Fruit fly (Drosophila melanogaster) whole organism, embryonic: ENCODE measurements around the gene RpS3.

Experiments used
- BEAF-32 ChIP-seq: fragments of 200-800 bp; sonication (Bioruptor generic); optimal IDR thresholded peaks from 3 replicates; lab custom pipeline; 2017; ENCODE audit warnings: missing biosample characterization, missing genetic modification characterization, mild to moderate bottlenecking, moderate library complexity, missing genetic modification reagents
- Bdp1 ChIP-seq: fragments of 200-800 bp; sonication (Bioruptor generic); optimal IDR thresholded peaks from 3 replicates; lab custom pipeline; 2016; ENCODE audit warnings: missing biosample characterization, missing genetic modification characterization
- CG12769 ChIP-seq: fragments of 200-800 bp; sonication (Bioruptor generic); optimal IDR thresholded peaks from 2 replicates; lab custom pipeline; 2019; ENCODE audit warnings: missing biosample characterization, mild to moderate bottlenecking, missing genetic modification characterization, moderate library complexity
- CG1529 ChIP-seq: fragments of 200-800 bp; sonication (Bioruptor generic); optimal IDR thresholded peaks from 3 replicates; lab custom pipeline; 2018; ENCODE audit warnings: missing biosample characterization, missing genetic modification characterization
- CG15514 ChIP-seq: fragments of 200-800 bp; sonication (Bioruptor generic); optimal IDR thresholded peaks from 3 replicates; lab custom pipeline; 2017; ENCODE audit warnings: missing biosample characterization, missing genetic modification characterization, mild to moderate bottlenecking, moderate library complexity, missing genetic modification reagents
- CG16779 ChIP-seq: fragments of 200-800 bp; sonication (Bioruptor generic); IDR thresholded peaks from 2 replicates; pipeline ENCODE4 v1.3.6; 2022; ENCODE audit warnings: missing biosample characterization, missing genetic modification characterization
- CG2120 ChIP-seq: fragments of 200-800 bp; sonication (Bioruptor generic); optimal IDR thresholded peaks from 3 replicates; lab custom pipeline; 2016; ENCODE audit warnings: missing biosample characterization, missing genetic modification characterization
- CG2199 ChIP-seq: fragments of 200-800 bp; sonication (Bioruptor generic); IDR thresholded peaks from 3 replicates; pipeline ENCODE4 v1.3.6; 2022; ENCODE audit warnings: missing biosample characterization, missing genetic modification characterization
- CG32772 ChIP-seq: fragments of 200-800 bp; sonication (Bioruptor generic); IDR thresholded peaks from 2 replicates; pipeline ENCODE4 v1.3.6; 2022; ENCODE audit warnings: missing biosample characterization, missing genetic modification characterization
- CG3281 ChIP-seq: fragments of 200-800 bp; sonication (Bioruptor generic); optimal IDR thresholded peaks from 3 replicates; lab custom pipeline; 2017; ENCODE audit warnings: missing biosample characterization, mild to moderate bottlenecking, missing genetic modification characterization
- CG42726 ChIP-seq: fragments of 200-800 bp; sonication (Bioruptor generic); IDR thresholded peaks from 2 replicates; pipeline ENCODE4 v1.3.6; 2022; ENCODE audit warnings: missing biosample characterization, missing genetic modification characterization; ENCODE audit not compliant: partially characterized antibody
- CG4404 ChIP-seq: fragments of 200-800 bp; sonication (Bioruptor generic); IDR thresholded peaks from 2 replicates; pipeline ENCODE4 v1.3.6; 2022; ENCODE audit warnings: missing biosample characterization, missing genetic modification characterization
- CG5180 ChIP-seq: fragments of 200-800 bp; sonication (Bioruptor generic); optimal IDR thresholded peaks from 3 replicates; lab custom pipeline; 2017; ENCODE audit warnings: missing biosample characterization, missing genetic modification characterization, mild to moderate bottlenecking, moderate library complexity, missing genetic modification reagents
- CG5245 ChIP-seq: fragments of 200-800 bp; sonication (Bioruptor generic); optimal IDR thresholded peaks from 3 replicates; lab custom pipeline; 2016; ENCODE audit warnings: missing biosample characterization, missing genetic modification characterization
- CG6689 ChIP-seq: fragments of 200-800 bp; sonication (Bioruptor generic); IDR thresholded peaks from 2 replicates; pipeline ENCODE4 v1.3.6; 2022; ENCODE audit warnings: missing biosample characterization, missing genetic modification characterization
- CG6813 ChIP-seq: fragments of 200-800 bp; sonication (Bioruptor generic); optimal IDR thresholded peaks from 2 replicates; lab custom pipeline; 2017; ENCODE audit warnings: missing biosample characterization, missing genetic modification characterization, mild to moderate bottlenecking, moderate library complexity, missing genetic modification reagents
- CG8944 ChIP-seq: fragments of 200-800 bp; sonication (Bioruptor generic); optimal IDR thresholded peaks from 3 replicates; lab custom pipeline; 2016; ENCODE audit warnings: missing biosample characterization, missing genetic modification characterization
- CG9609 ChIP-seq: fragments of 200-800 bp; sonication (Bioruptor generic); optimal IDR thresholded peaks from 3 replicates; lab custom pipeline; 2016; ENCODE audit warnings: missing biosample characterization, missing genetic modification characterization
- CG9876 ChIP-seq: fragments of 200-800 bp; sonication (Bioruptor generic); optimal IDR thresholded peaks from 2 replicates; lab custom pipeline; 2016; ENCODE audit warnings: missing biosample characterization, missing genetic modification characterization
- CG9932 ChIP-seq: fragments of 200-800 bp; sonication (Bioruptor generic); IDR thresholded peaks from 2 replicates; pipeline ENCODE4 v1.3.6; 2022; ENCODE audit warnings: missing biosample characterization, missing genetic modification characterization
- E2f1 ChIP-seq: fragments of 200-800 bp; sonication (Bioruptor generic); IDR thresholded peaks from 2 replicates; pipeline ENCODE4 v1.3.6; 2022; ENCODE audit warnings: missing biosample characterization, missing genetic modification characterization
- GATAe ChIP-seq: fragments of 200-800 bp; sonication (Bioruptor generic); conservative IDR thresholded peaks from 2 replicates; pipeline ENCODE4 v1.3.6; 2022; ENCODE audit warnings: missing biosample characterization, missing genetic modification characterization
- Gsc ChIP-seq: fragments of 200-800 bp; sonication (Bioruptor generic); IDR thresholded peaks from 2 replicates; pipeline ENCODE4 v1.3.6; 2022; ENCODE audit warnings: missing biosample characterization, missing genetic modification characterization
- H2.0 ChIP-seq: fragments of 200-800 bp; sonication (Bioruptor generic); IDR thresholded peaks from 2 replicates; pipeline ENCODE4 v1.3.6; 2022; ENCODE audit warnings: missing biosample characterization, missing genetic modification characterization
- HmgZ ChIP-seq: fragments of 200-800 bp; sonication (Bioruptor generic); optimal IDR thresholded peaks from 2 replicates; lab custom pipeline; 2018; ENCODE audit warnings: missing biosample characterization, mild to moderate bottlenecking, missing genetic modification characterization
- Mad ChIP-seq: fragments of 200-800 bp; sonication (Bioruptor generic); optimal IDR thresholded peaks from 2 replicates; lab custom pipeline; 2016; ENCODE audit warnings: missing biosample characterization, missing genetic modification characterization
- Med ChIP-seq: fragments of 200-800 bp; sonication (Bioruptor generic); peaks from one replicate; lab custom pipeline; 2016; ENCODE audit warnings: missing biosample characterization, missing genetic modification characterization, mild to moderate bottlenecking, inconsistent platforms, moderate library complexity
- Side ChIP-seq: fragments of 200-800 bp; sonication (Bioruptor generic); optimal IDR thresholded peaks from 2 replicates; lab custom pipeline; 2016; ENCODE audit warnings: missing biosample characterization, missing genetic modification characterization
- ac ChIP-seq: fragments of 200-800 bp; sonication (Bioruptor generic); optimal IDR thresholded peaks from 3 replicates; lab custom pipeline; 2017; ENCODE audit warnings: missing biosample characterization, mild to moderate bottlenecking, missing genetic modification characterization
- az2 ChIP-seq: fragments of 200-800 bp; sonication (Bioruptor generic); optimal IDR thresholded peaks from 3 replicates; lab custom pipeline; 2016; ENCODE audit warnings: missing biosample characterization, missing genetic modification characterization
- bigmax ChIP-seq: fragments of 200-800 bp; sonication (Bioruptor generic); optimal IDR thresholded peaks from 2 replicates; lab custom pipeline; 2018; ENCODE audit warnings: missing biosample characterization, mild to moderate bottlenecking, missing genetic modification characterization
- caup ChIP-seq: fragments of 200-800 bp; sonication (Bioruptor generic); optimal IDR thresholded peaks from 3 replicates; lab custom pipeline; 2017; ENCODE audit warnings: missing biosample characterization, mild to moderate bottlenecking, missing genetic modification characterization, moderate library complexity; ENCODE audit not compliant: severe bottlenecking
- chif ChIP-seq, 2 experiments: fragments of 200-800 bp; sonication (Bioruptor generic); optimal IDR thresholded peaks; 3 replicates each; lab custom pipeline; 2016; ENCODE audit warnings: missing biosample characterization in 2 of 2, missing genetic modification characterization in 2 of 2
- ftz-f1 ChIP-seq: fragments of 200-800 bp; sonication (Bioruptor generic); optimal IDR thresholded peaks from 2 replicates; lab custom pipeline; 2016; ENCODE audit warnings: missing biosample characterization, missing genetic modification characterization
- ken ChIP-seq: fragments of 200-800 bp; sonication (Bioruptor generic); IDR thresholded peaks from 3 replicates; pipeline ENCODE4 v1.3.6; 2022; ENCODE audit warnings: missing biosample characterization, missing genetic modification characterization
- lilli ChIP-seq: fragments of 200-800 bp; sonication (Bioruptor generic); optimal IDR thresholded peaks from 3 replicates; lab custom pipeline; 2016; ENCODE audit warnings: missing biosample characterization, missing genetic modification characterization
- mam ChIP-seq: fragments of 200-800 bp; sonication (Bioruptor generic); optimal IDR thresholded peaks from 3 replicates; lab custom pipeline; 2016; ENCODE audit warnings: missing biosample characterization, missing genetic modification characterization
- otp ChIP-seq: fragments of 200-800 bp; sonication (Bioruptor generic); IDR thresholded peaks from 3 replicates; pipeline ENCODE4, ENCODE4 v1.3.6; 2022; ENCODE audit warnings: missing biosample characterization, missing genetic modification characterization
- pan ChIP-seq, 4 experiments: fragments of >200 bp in 3 of 4; fragments of 200-800 bp in 1 of 4; sonication (Bioruptor generic) in 1 of 4; optimal IDR thresholded peaks in 3 of 4; IDR thresholded peaks in 1 of 4; 2 replicates each; pipeline versions ENCODE4 v1.3.6 to Lab custom; 2017 to 2022; ENCODE audit warnings: missing biosample characterization in 2 of 4, missing genetic modification characterization in 2 of 4, mixed read lengths in 1 of 4
- rib ChIP-seq: fragments of 200-800 bp; sonication (Bioruptor generic); IDR thresholded peaks from 2 replicates; pipeline ENCODE4 v1.3.6; 2022; ENCODE audit warnings: missing biosample characterization, missing genetic modification characterization
- sc ChIP-seq, 3 experiments: fragments of >200 bp in 2 of 3; fragments of 200-800 bp in 1 of 3; sonication (Bioruptor generic) in 1 of 3; optimal IDR thresholded peaks; 2 replicates in 2 of 3; 3 replicates in 1 of 3; lab custom pipeline; 2017; ENCODE audit warnings: mild to moderate bottlenecking in 1 of 3, missing biosample characterization in 1 of 3, missing genetic modification characterization in 1 of 3, missing genetic modification reagents in 1 of 3
- schlank ChIP-seq: fragments of 200-800 bp; sonication (Bioruptor generic); optimal IDR thresholded peaks from 2 replicates; lab custom pipeline; 2018; ENCODE audit warnings: missing biosample characterization, mild to moderate bottlenecking, missing genetic modification characterization
- sd ChIP-seq: fragments of 200-800 bp; sonication (Bioruptor generic); optimal IDR thresholded peaks from 3 replicates; lab custom pipeline; 2018; ENCODE audit warnings: missing biosample characterization, mild to moderate bottlenecking, missing genetic modification characterization, moderate library complexity
- sob ChIP-seq: fragments of 200-800 bp; sonication (Bioruptor generic); IDR thresholded peaks from 2 replicates; pipeline ENCODE4 v1.3.6; 2022; ENCODE audit warnings: missing biosample characterization, missing genetic modification characterization
- tin ChIP-seq: fragments of 200-800 bp; sonication (Bioruptor generic); optimal IDR thresholded peaks from 3 replicates; lab custom pipeline; 2016; ENCODE audit warnings: missing biosample characterization, missing genetic modification characterization
- tio ChIP-seq: fragments of 200-800 bp; sonication (Bioruptor generic); optimal IDR thresholded peaks from 2 replicates; lab custom pipeline; 2017; ENCODE audit warnings: missing biosample characterization, missing genetic modification characterization, inconsistent platforms
- vnd ChIP-seq: fragments of 200-800 bp; sonication (Bioruptor generic); IDR thresholded peaks from 3 replicates; pipeline ENCODE4 v1.3.6; 2022; ENCODE audit warnings: missing biosample characterization, missing genetic modification characterization; ENCODE audit not compliant: partially characterized antibody

The RpS3 gene

dm6 chr3R:23331280-23331679, 27.3 kb upstream of the RpS3 start (continued):
- TF ChIP-seq BEAF-32 (no peak), schlank (tag; lab: Kevin White, UChicago) (no peak), Mad (GFP tag; lab: Kevin White, UChicago) (peak; percentile 53), tio (peak; percentile 22), ac (GFP tag; lab: Kevin White, UChicago) (no peak), CG6689 (GFP tag; lab: Robert Waterston, UW) (peak; percentile 12; the same call in 1 of the 2 replicates), CG4404 (GFP tag; lab: Robert Waterston, UW) (no peak)

- peak; percentile 84 for TF ChIP-seq Med (GFP tag; lab: Kevin White, UChicago)
- TF ChIP-seq CG16779 (GFP tag; lab: Robert Waterston, UW): 0 out of 2 replicates have a peak, but pooled peaks have one; percentile 39
- TF ChIP-seq vnd (GFP tag; lab: Robert Waterston, UW): 0 out of 3 replicates have a peak, but pooled peaks have one; percentile 45
- 0 out of 2 replicates have a peak, but pooled peaks have one; percentile 9 for TF ChIP-seq E2f1
- peak; percentile 88 for TF ChIP-seq GATAe (GFP tag; lab: Robert Waterston, UW)
- TF ChIP-seq tin: no peak
- peak; percentile 87 for TF ChIP-seq sd (tag; lab: Kevin White, UChicago)
- TF ChIP-seq chif (GFP tag; optimal IDR thresholded peaks at IDR 0.05; lab: Kevin White, UChicago): no peak
- no peak for TF ChIP-seq CG9876 (GFP tag; lab: Kevin White, UChicago)
- peak; percentile 53; the same call in 1 of the 2 replicates for TF ChIP-seq rib (GFP tag; lab: Robert Waterston, UW)
- TF ChIP-seq CG2120 (GFP tag; lab: Kevin White, UChicago): peak; percentile 55
- TF ChIP-seq CG12769: peak; percentile 50
- TF ChIP-seq H2.0 (GFP tag; lab: Robert Waterston, UW): 0 out of 2 replicates have a peak, but pooled peaks have one; percentile 12
- TF ChIP-seq Gsc (GFP tag; lab: Robert Waterston, UW): no peak
- TF ChIP-seq sob (GFP tag; lab: Robert Waterston, UW): peak; percentile 13; the same call in 1 of the 2 replicates
- no peak for TF ChIP-seq otp
- TF ChIP-seq pan (optimal IDR thresholded peaks at IDR 0.05; lab: Kevin White, UChicago): no peak
- TF ChIP-seq pan (GFP tag; optimal IDR thresholded peaks at IDR 0.05 in 1 of 2, IDR thresholded peaks at IDR 0.05 in 1 of 2): peak in 1 of 2 experiments; percentile 39
- peak; percentile 69; the same call in 1 of the 3 replicates for TF ChIP-seq ken (GFP tag; lab: Robert Waterston, UW)
- TF ChIP-seq az2 (GFP tag; lab: Kevin White, UChicago): no peak
- peak; percentile 2 for TF ChIP-seq CG8944
- peak; percentile 82; the same call in 1 of the 3 replicates for TF ChIP-seq CG2199
- TF ChIP-seq CG42726 (GFP tag; lab: Robert Waterston, UW): no peak
- 0 out of 2 replicates have a peak, but pooled peaks have one; percentile 10 for TF ChIP-seq CG6689 (GFP tag; lab: Robert Waterston, UW)
- peak; percentile 20 for TF ChIP-seq CG15514 (GFP tag; lab: Kevin White, UChicago)
- peak; percentile 68 for TF ChIP-seq ftz-f1 (GFP tag; lab: Kevin White, UChicago)
- no peak for TF ChIP-seq CG5180
- TF ChIP-seq sc (optimal IDR thresholded peaks at IDR 0.05; lab: Kevin White, UChicago): no peak
- TF ChIP-seq sc (GFP tag; optimal IDR thresholded peaks at IDR 0.05; lab: Kevin White, UChicago): no peak
- TF ChIP-seq CG6813: no peak
- TF ChIP-seq Bdp1 (GFP tag; lab: Kevin White, UChicago): no peak
- no peak for TF ChIP-seq CG32772 (GFP tag; lab: Robert Waterston, UW)
- 0 out of 2 replicates have a peak, but pooled peaks have one; percentile 17 for TF ChIP-seq CG9932
- peak; percentile 4 for TF ChIP-seq caup (GFP tag; lab: Kevin White, UChicago)
- TF ChIP-seq HmgZ (tag; lab: Kevin White, UChicago): peak; percentile 8
- no peak for TF ChIP-seq Side (GFP tag; lab: Kevin White, UChicago)
- no peak for TF ChIP-seq bigmax
- no peak for TF ChIP-seq CG1529 (GFP tag; lab: Kevin White, UChicago)
- peak; percentile 14 for TF ChIP-seq lilli (GFP tag; lab: Kevin White, UChicago)
- no peak for TF ChIP-seq CG3281 (GFP tag; lab: Kevin White, UChicago)
- TF ChIP-seq mam (GFP tag; lab: Kevin White, UChicago): peak; percentile 1
- TF ChIP-seq CG5245 (GFP tag; lab: Kevin White, UChicago): peak; percentile 2
- TF ChIP-seq CG9609: peak; percentile 13
Observed at dm6 chr3R:23331865-23332367, 26.7 kb upstream of the RpS3 start.
